Fruit fly (Drosophila melanogaster): ENCODE data around the gene CG4186.
A peak's percentile ranks its signal among the peaks of the same experiment; 100 is the strongest.

The CG4186 gene

dm6 chr3L:20798325-20798846 lies 29.0 kb downstream of the CG4186 start, which contains the start of the genes CG3698 and tzn (continued):
- TF ChIP-seq Mes4 (GFP tag; optimal IDR thresholded peaks at IDR 0.05) = peak; percentile 82
- peak; percentile 87 for TF ChIP-seq Hr3 (GFP tag; optimal IDR thresholded peaks at IDR 0.05)
- no peak for TF ChIP-seq ab (GFP tag; optimal IDR thresholded peaks at IDR 0.05)
- TF ChIP-seq NC2α (GFP tag; optimal IDR thresholded peaks at IDR 0.05) = peak; percentile 66
- peak; percentile 87 for TF ChIP-seq CG15011 (GFP tag; optimal IDR thresholded peaks at IDR 0.05)
- TF ChIP-seq Oaz (GFP tag; IDR thresholded peaks at IDR 0.05) = peak; percentile 94
- TF ChIP-seq btn (GFP tag; optimal IDR thresholded peaks at IDR 0.05) = peak; percentile 71
- TF ChIP-seq sc (optimal IDR thresholded peaks at IDR 0.05) = no peak
- TF ChIP-seq sc (GFP tag; optimal IDR thresholded peaks at IDR 0.05) = peak; percentile 95
- TF ChIP-seq Drgx (GFP tag; IDR thresholded peaks at IDR 0.05) = peak; percentile 47; the same call in 1 of the 2 replicates
- TF ChIP-seq CG33557 (GFP tag; optimal IDR thresholded peaks at IDR 0.05) = peak; percentile 88
- peak in 1 of 2 experiments; percentile 61 for TF ChIP-seq tll (GFP tag; optimal IDR thresholded peaks at IDR 0.05)
- TF ChIP-seq pnt (GFP tag; optimal IDR thresholded peaks at IDR 0.05) = peak; percentile 35
- TF ChIP-seq prd (optimal IDR thresholded peaks at IDR 0.05) = no peak
- TF ChIP-seq prd (GFP tag; IDR thresholded peaks at IDR 0.05) = peak; percentile 85
- TF ChIP-seq CG12104 (GFP tag; optimal IDR thresholded peaks at IDR 0.05) = peak; percentile 94
- TF ChIP-seq CG11247 (GFP tag; IDR thresholded peaks at IDR 0.05) = peak; percentile 91
- TF ChIP-seq gro (GFP tag; optimal IDR thresholded peaks at IDR 0.05) = peak; percentile 82
- TF ChIP-seq CG10565 (GFP tag; optimal IDR thresholded peaks at IDR 0.05) = peak; percentile 75
- peak; percentile 94 for TF ChIP-seq CG3407 (GFP tag; optimal IDR thresholded peaks at IDR 0.05)
- TF ChIP-seq nom (GFP tag; optimal IDR thresholded peaks at IDR 0.05) = no peak
- TF ChIP-seq CG32767 (GFP tag; IDR thresholded peaks at IDR 0.05) = peak; percentile 75
- peak; percentile 98 for TF ChIP-seq bcd (GFP tag; optimal IDR thresholded peaks at IDR 0.05)
- TF ChIP-seq CTCF (GFP tag; optimal IDR thresholded peaks at IDR 0.05) = peak; percentile 94
- TF ChIP-seq toy (GFP tag; IDR thresholded peaks at IDR 0.05) = peak; percentile 85
- TF ChIP-seq D19A (tag; optimal IDR thresholded peaks at IDR 0.05) = peak; percentile 71
- peak; percentile 75 for TF ChIP-seq ro (GFP tag; IDR thresholded peaks at IDR 0.05)
- TF ChIP-seq CG4424 (GFP tag; optimal IDR thresholded peaks at IDR 0.05) = peak; percentile 95
- TF ChIP-seq CG7786 (GFP tag; optimal IDR thresholded peaks at IDR 0.05) = peak; percentile 62
- peak; percentile 97 for TF ChIP-seq CG13775 (GFP tag; optimal IDR thresholded peaks at IDR 0.05)
- peak; percentile 73 for TF ChIP-seq CG12299 (tag; optimal IDR thresholded peaks at IDR 0.05)
- no peak for TF ChIP-seq Hr78 (GFP tag; optimal IDR thresholded peaks at IDR 0.05)
- TF ChIP-seq CG2678 (tag; optimal IDR thresholded peaks at IDR 0.05) = no peak
- TF ChIP-seq Six4 (GFP tag; optimal IDR thresholded peaks at IDR 0.05) = peak; percentile 96
- peak; percentile 97 for TF ChIP-seq CG9727 (GFP tag; optimal IDR thresholded peaks at IDR 0.05)
- TF ChIP-seq CG18262 (tag; optimal IDR thresholded peaks at IDR 0.05) = peak; percentile 84
- no peak for TF ChIP-seq CG6791 (GFP tag; IDR thresholded peaks at IDR 0.05; ENCODE audit: partially characterized antibody)
- TF ChIP-seq Bdp1 (GFP tag; optimal IDR thresholded peaks at IDR 0.05) = peak; percentile 80
- peak; percentile 87 for TF ChIP-seq B-H1 (GFP tag; IDR thresholded peaks at IDR 0.05)
- TF ChIP-seq CG1529 (GFP tag; optimal IDR thresholded peaks at IDR 0.05) = peak; percentile 88
- TF ChIP-seq jumu (GFP tag; optimal IDR thresholded peaks at IDR 0.05) = peak; percentile 52
- peak; percentile 78 for TF ChIP-seq CG13424 (tag; optimal IDR thresholded peaks at IDR 0.05)
- TF ChIP-seq otp (GFP tag; IDR thresholded peaks at IDR 0.05) = peak; percentile 96
- TF ChIP-seq CG8944 (GFP tag; optimal IDR thresholded peaks at IDR 0.05) = peak; percentile 70
- TF ChIP-seq MESR4 (GFP tag; optimal IDR thresholded peaks at IDR 0.05) = peak; percentile 64
- TF ChIP-seq CG14014 (GFP tag; IDR thresholded peaks at IDR 0.05) = peak; percentile 91
- TF ChIP-seq danr (GFP tag; IDR thresholded peaks at IDR 0.05) = peak; percentile 67
- TF ChIP-seq CG8290 (GFP tag; optimal IDR thresholded peaks at IDR 0.05) = peak; percentile 95
- TF ChIP-seq CG8290 (tag; optimal IDR thresholded peaks at IDR 0.05) = peak in 1 of 2 experiments; percentile 91
- no peak for TF ChIP-seq CG16813 (GFP tag; IDR thresholded peaks at IDR 0.05; ENCODE audit: partially characterized antibody)
- TF ChIP-seq Blimp-1 (GFP tag; optimal IDR thresholded peaks at IDR 0.05) = no peak
- peak; percentile 88 for TF ChIP-seq kni (GFP tag; optimal IDR thresholded peaks at IDR 0.05)
